Worm (Caenorhabditis elegans) whole organism, L1 larva: ENCODE data around the gene T12G3.6.

ENCODE experiments used
- fkh-10 ChIP-seq: sonication (generic microtip); optimal IDR thresholded peaks from 2 replicates; lab custom pipeline; 2017; ENCODE audit warnings: missing biosample characterization, missing genetic modification reagents, missing genetic modification characterization
- irx-1 ChIP-seq: sonication (generic microtip); optimal IDR thresholded peaks from 2 replicates; lab custom pipeline; 2016; ENCODE audit warnings: missing genetic modification characterization, missing compliant biosample characterization

DNA sequence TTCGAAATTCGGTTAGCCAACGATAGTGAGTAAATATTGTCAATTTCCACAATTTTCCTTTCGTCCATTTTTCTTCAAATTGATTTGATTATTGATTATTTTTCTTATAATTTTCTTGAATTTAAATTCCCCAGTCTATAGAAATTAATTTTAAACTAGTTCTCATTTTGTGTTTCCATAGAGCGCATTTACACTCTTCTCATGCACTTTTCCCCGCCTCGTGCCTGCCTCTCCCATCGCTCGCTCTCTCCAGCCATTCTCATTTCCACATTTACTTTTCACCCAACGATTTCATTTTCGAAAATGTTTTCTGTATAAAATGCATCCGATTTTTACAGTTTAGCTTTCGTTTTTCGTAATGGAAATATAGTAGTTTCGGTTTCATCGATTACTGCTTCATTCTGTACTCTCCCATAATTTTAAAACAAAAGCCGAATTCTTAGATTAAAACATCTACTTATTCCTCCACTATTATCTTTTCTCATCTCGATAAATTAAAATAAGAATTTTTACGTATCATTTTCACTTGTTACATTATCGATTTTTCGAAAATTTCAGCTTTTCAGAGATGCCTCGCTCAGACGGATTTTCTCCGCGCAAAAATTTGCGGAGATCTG lies 47.9 kb upstream of the T12G3.6 start, which contains the start of gene lex-1:
- TF ChIP-seq irx-1 (tag; lab: Kevin White, UChicago), result no peak
- TF ChIP-seq fkh-10 (GFP tag; lab: Kevin White, UChicago), result no peak
